Fruit fly (Drosophila melanogaster): ENCODE measurements around the gene CG42713.

CG42713 gene

dm6 chr2L:8866467-8866866, 24.8 kb upstream of the CG42713 start, which contains the start of gene CG9483:
CG9483 (plus strand) TSS chr2L:8866767.
- TF ChIP-seq jim (GFP tag; optimal IDR thresholded peaks at IDR 0.05): no peak
- TF ChIP-seq Vsx2 (GFP tag; optimal IDR thresholded peaks at IDR 0.05; ENCODE audit: partially characterized antibody): no peak
- no peak for TF ChIP-seq brk (GFP tag; optimal IDR thresholded peaks at IDR 0.05)
- no peak for TF ChIP-seq Jra (GFP tag; optimal IDR thresholded peaks at IDR 0.05)
- TF ChIP-seq rgr (GFP tag; optimal IDR thresholded peaks at IDR 0.05): no peak
- TF ChIP-seq fru (GFP tag; optimal IDR thresholded peaks at IDR 0.05): no peak

- TF ChIP-seq sv (GFP tag; optimal IDR thresholded peaks at IDR 0.05) (no peak), jim (GFP tag; optimal IDR thresholded peaks at IDR 0.05) (no peak), usp (GFP tag; optimal IDR thresholded peaks at IDR 0.05) (no peak), Hr78 (GFP tag; optimal IDR thresholded peaks at IDR 0.05) (no peak), woc (GFP tag; optimal IDR thresholded peaks at IDR 0.05) (no peak), dsf (GFP tag; optimal IDR thresholded peaks at IDR 0.05; ENCODE audit: borderline replicate concordance) (no peak), Dif (GFP tag; optimal IDR thresholded peaks at IDR 0.05; ENCODE audit: partially characterized antibody) (no peak), fru (GFP tag; optimal IDR thresholded peaks at IDR 0.05) (no peak), tai (GFP tag; optimal IDR thresholded peaks at IDR 0.05) (no peak), sage (GFP tag; optimal IDR thresholded peaks at IDR 0.05) (no peak), dl (GFP tag; optimal IDR thresholded peaks at IDR 0.05; ENCODE audit: insufficient read depth in 1 of 2, partially characterized antibody in 2 of 2) (no peak), Sp1 (GFP tag; optimal IDR thresholded peaks at IDR 0.05) (no peak), psq (GFP tag; optimal IDR thresholded peaks at IDR 0.05) (no peak), Hr83 (GFP tag; optimal IDR thresholded peaks at IDR 0.05; ENCODE audit: poor library complexity, severe bottlenecking) (no peak), foxo (GFP tag; optimal IDR thresholded peaks at IDR 0.05) (no peak), dmrt93B (GFP tag; optimal IDR thresholded peaks at IDR 0.05) (no peak), Vsx2 (GFP tag; optimal IDR thresholded peaks at IDR 0.05; ENCODE audit: partially characterized antibody) (no peak)
Measured at dm6 chr2L:8871677-8872076, 19.6 kb upstream of the CG42713 start.

dm6 chr2L:8875835-8876234, 15.4 kb upstream of the CG42713 start:
- TF ChIP-seq N (GFP tag; optimal IDR thresholded peaks at IDR 0.05): no peak
- no peak for TF ChIP-seq fru (GFP tag; optimal IDR thresholded peaks at IDR 0.05)
- TF ChIP-seq Rel (GFP tag; optimal IDR thresholded peaks at IDR 0.05): no peak
- TF ChIP-seq Rel (tag; optimal IDR thresholded peaks at IDR 0.05): no peak
- TF ChIP-seq tai (GFP tag; optimal IDR thresholded peaks at IDR 0.05): no peak
- TF ChIP-seq CG32264 (GFP tag; optimal IDR thresholded peaks at IDR 0.05): no peak
- TF ChIP-seq brk (GFP tag; optimal IDR thresholded peaks at IDR 0.05): no peak
- no peak for TF ChIP-seq Jra (GFP tag; optimal IDR thresholded peaks at IDR 0.05)
- no peak for TF ChIP-seq OdsH (GFP tag; optimal IDR thresholded peaks at IDR 0.05)
- TF ChIP-seq Sp1 (GFP tag; optimal IDR thresholded peaks at IDR 0.05): no peak
- no peak for TF ChIP-seq CrebA (GFP tag; optimal IDR thresholded peaks at IDR 0.05; ENCODE audit: borderline replicate concordance)
- TF ChIP-seq rgr (GFP tag; optimal IDR thresholded peaks at IDR 0.05): no peak
- TF ChIP-seq foxo (GFP tag; optimal IDR thresholded peaks at IDR 0.05): no peak
- TF ChIP-seq sv (GFP tag; optimal IDR thresholded peaks at IDR 0.05): no peak
- no peak for TF ChIP-seq GATAd (GFP tag; optimal IDR thresholded peaks at IDR 0.05)

- no peak for TF ChIP-seq jim (GFP tag; optimal IDR thresholded peaks at IDR 0.05)
- no peak for TF ChIP-seq N (GFP tag; optimal IDR thresholded peaks at IDR 0.05)
- no peak for TF ChIP-seq ey (GFP tag; optimal IDR thresholded peaks at IDR 0.05)
- no peak for TF ChIP-seq Jra (GFP tag; optimal IDR thresholded peaks at IDR 0.05)
- no peak for TF ChIP-seq tai (GFP tag; optimal IDR thresholded peaks at IDR 0.05)
- no peak for TF ChIP-seq Rel (GFP tag; optimal IDR thresholded peaks at IDR 0.05)
- no peak for TF ChIP-seq Rel (tag; optimal IDR thresholded peaks at IDR 0.05)
- no peak for TF ChIP-seq OdsH (GFP tag; optimal IDR thresholded peaks at IDR 0.05)
- TF ChIP-seq sage (GFP tag; optimal IDR thresholded peaks at IDR 0.05): no peak
- TF ChIP-seq Sp1 (GFP tag; optimal IDR thresholded peaks at IDR 0.05): no peak
- no peak for TF ChIP-seq h (GFP tag; optimal IDR thresholded peaks at IDR 0.05)
- TF ChIP-seq sv (GFP tag; optimal IDR thresholded peaks at IDR 0.05): no peak
- no peak for TF ChIP-seq Dif (GFP tag; optimal IDR thresholded peaks at IDR 0.05; ENCODE audit: partially characterized antibody)
- TF ChIP-seq Vsx2 (GFP tag; optimal IDR thresholded peaks at IDR 0.05; ENCODE audit: partially characterized antibody): no peak
- TF ChIP-seq usp (GFP tag; optimal IDR thresholded peaks at IDR 0.05): no peak
- TF ChIP-seq psq (GFP tag; optimal IDR thresholded peaks at IDR 0.05): no peak
- no peak for TF ChIP-seq fru (GFP tag; optimal IDR thresholded peaks at IDR 0.05)
- TF ChIP-seq dl (GFP tag; optimal IDR thresholded peaks at IDR 0.05; ENCODE audit: insufficient read depth in 1 of 2, partially characterized antibody in 2 of 2): no peak
- no peak for TF ChIP-seq dsf (GFP tag; optimal IDR thresholded peaks at IDR 0.05; ENCODE audit: borderline replicate concordance)
- TF ChIP-seq GATAd (GFP tag; optimal IDR thresholded peaks at IDR 0.05): no peak
- TF ChIP-seq CrebA (GFP tag; optimal IDR thresholded peaks at IDR 0.05; ENCODE audit: borderline replicate concordance): no peak
Measured at dm6 chr2L:8879241-8879931, 11.9 kb upstream of the CG42713 start.
